Worm (Caenorhabditis elegans): ENCODE measurements around the gene K07H8.2.

Gene K07H8.2

ce11 chrIV:8333554-8333953 is 42.2 kb downstream of the K07H8.2 start:
- TF ChIP-seq aly-2 (tag; optimal IDR thresholded peaks at IDR 0.05), result no peak
- TF ChIP-seq nhr-6 (tag; optimal IDR thresholded peaks at IDR 0.05), result no peak
- no peak for TF ChIP-seq lin-39 (tag; optimal IDR thresholded peaks at IDR 0.05)
- no peak for TF ChIP-seq unc-55 (GFP tag; optimal IDR thresholded peaks at IDR 0.05)
- no peak for TF ChIP-seq lsy-2 (tag; optimal IDR thresholded peaks at IDR 0.05)
- no peak for TF ChIP-seq mdl-1 (tag; optimal IDR thresholded peaks at IDR 0.05)
- TF ChIP-seq nhr-12 (tag; optimal IDR thresholded peaks at IDR 0.05), result no peak
- TF ChIP-seq lin-11 (tag; optimal IDR thresholded peaks at IDR 0.05), result no peak
- no peak for TF ChIP-seq alr-1 (tag; optimal IDR thresholded peaks at IDR 0.05)
- TF ChIP-seq sem-4 (tag; optimal IDR thresholded peaks at IDR 0.05), result no peak
- no peak for TF ChIP-seq crh-2 (tag; optimal IDR thresholded peaks at IDR 0.05)
- no peak for TF ChIP-seq nhr-25 (tag; optimal IDR thresholded peaks at IDR 0.05)
- TF ChIP-seq ztf-11 (tag; optimal IDR thresholded peaks at IDR 0.05), result no peak
- no peak for TF ChIP-seq nhr-23 (tag; optimal IDR thresholded peaks at IDR 0.05)
- TF ChIP-seq peb-1 (tag; optimal IDR thresholded peaks at IDR 0.05), result no peak
- TF ChIP-seq unc-39 (tag; optimal IDR thresholded peaks at IDR 0.05), result no peak
- no peak for TF ChIP-seq lin-13 (GFP tag; optimal IDR thresholded peaks at IDR 0.05)
- no peak for TF ChIP-seq skn-1 (tag; optimal IDR thresholded peaks at IDR 0.05)

ce11 chrIV:8333954-8333987 is 42.4 kb downstream of the K07H8.2 start, which contains the start of gene his-31:
Gene his-31, minus strand, starts transcription at chrIV:8333983.
- no peak for TF ChIP-seq ztf-4 (tag; optimal IDR thresholded peaks at IDR 0.05)
- TF ChIP-seq blmp-1 (tag; optimal IDR thresholded peaks at IDR 0.05; ENCODE audit: insufficient read depth), result no peak
- no peak for TF ChIP-seq ztf-11 (tag; optimal IDR thresholded peaks at IDR 0.05)
- TF ChIP-seq egl-27 (tag; optimal IDR thresholded peaks at IDR 0.05), result no peak
- TF ChIP-seq nhr-129 (tag; optimal IDR thresholded peaks at IDR 0.05), result no peak
- no peak for TF ChIP-seq C34F6.9 (tag; optimal IDR thresholded peaks at IDR 0.05)
- no peak for TF ChIP-seq ztf-1 (GFP tag; conservative IDR thresholded peaks at IDR 0.05)
- no peak for TF ChIP-seq mbf-1 (tag; optimal IDR thresholded peaks at IDR 0.05)
- no peak for TF ChIP-seq nhr-6 (tag; optimal IDR thresholded peaks at IDR 0.05)
- TF ChIP-seq lin-11 (tag; optimal IDR thresholded peaks at IDR 0.05), result no peak
- TF ChIP-seq elt-1 (tag; optimal IDR thresholded peaks at IDR 0.05), result no peak
- no peak for TF ChIP-seq nhr-25 (tag; optimal IDR thresholded peaks at IDR 0.05)
- TF ChIP-seq nhr-10 (tag; optimal IDR thresholded peaks at IDR 0.05), result no peak
- no peak for TF ChIP-seq mdl-1 (tag; optimal IDR thresholded peaks at IDR 0.05)
- TF ChIP-seq mab-5 (tag; optimal IDR thresholded peaks at IDR 0.05), result no peak
- TF ChIP-seq elt-3 (tag; optimal IDR thresholded peaks at IDR 0.05), result no peak
- TF ChIP-seq crh-2 (tag; optimal IDR thresholded peaks at IDR 0.05), result no peak
- no peak for TF ChIP-seq sem-4 (tag; optimal IDR thresholded peaks at IDR 0.05)

ce11 chrIV:8333988-8334863 is 42.9 kb downstream of the K07H8.2 start, which contains the start of gene his-32:
Gene his-32, plus strand, starts transcription at chrIV:8334305.
- TF ChIP-seq elt-3 (tag; optimal IDR thresholded peaks at IDR 0.05) (no peak), nhr-10 (tag; optimal IDR thresholded peaks at IDR 0.05) (no peak), skn-1 (tag; optimal IDR thresholded peaks at IDR 0.05) (no peak), ztf-11 (tag; optimal IDR thresholded peaks at IDR 0.05) (no peak), lsy-2 (tag; optimal IDR thresholded peaks at IDR 0.05) (no peak), unc-55 (GFP tag; optimal IDR thresholded peaks at IDR 0.05) (no peak), peb-1 (tag; optimal IDR thresholded peaks at IDR 0.05) (no peak), lin-39 (tag; optimal IDR thresholded peaks at IDR 0.05) (no peak), ztf-1 (GFP tag; conservative IDR thresholded peaks at IDR 0.05) (no peak), nhr-23 (tag; optimal IDR thresholded peaks at IDR 0.05) (no peak), nhr-237 (tag; optimal IDR thresholded peaks at IDR 0.05) (no peak), mbf-1 (tag; optimal IDR thresholded peaks at IDR 0.05) (no peak), fos-1 (tag; optimal IDR thresholded peaks at IDR 0.05) (peak; percentile 21), snpc-4 (tag; optimal IDR thresholded peaks at IDR 0.05) (no peak), nhr-11 (tag; optimal IDR thresholded peaks at IDR 0.05) (no peak), ZK546.5 (tag; optimal IDR thresholded peaks at IDR 0.05) (no peak), R02D3.7 (tag; optimal IDR thresholded peaks at IDR 0.05) (no peak), nhr-21 (tag; optimal IDR thresholded peaks at IDR 0.05) (peak; percentile 37), mdl-1 (tag; optimal IDR thresholded peaks at IDR 0.05) (no peak), nhr-12 (tag; optimal IDR thresholded peaks at IDR 0.05) (no peak), unc-39 (tag; optimal IDR thresholded peaks at IDR 0.05) (no peak), sma-3 (GFP tag; optimal IDR thresholded peaks at IDR 0.05) (peak; percentile 55), zag-1 (tag; optimal IDR thresholded peaks at IDR 0.05) (no peak), ama-1 (optimal IDR thresholded peaks at IDR 0.05) (no peak), blmp-1 (tag; optimal IDR thresholded peaks at IDR 0.05; ENCODE audit: insufficient read depth) (no peak), ceh-16 (tag; optimal IDR thresholded peaks at IDR 0.05) (peak; percentile 97), sma-9 (GFP tag; optimal IDR thresholded peaks at IDR 0.05) (peak; percentile 5), sma-9 (tag; optimal IDR thresholded peaks at IDR 0.05) (no peak), nhr-25 (tag; optimal IDR thresholded peaks at IDR 0.05) (peak; percentile 95), lin-11 (tag; optimal IDR thresholded peaks at IDR 0.05) (no peak), Y55F3AM.14 (GFP tag; optimal IDR thresholded peaks at IDR 0.05) (no peak), F13H6.1 (tag; optimal IDR thresholded peaks at IDR 0.05) (no peak), lin-13 (GFP tag; optimal IDR thresholded peaks at IDR 0.05) (peak; percentile 67), mab-5 (tag; optimal IDR thresholded peaks at IDR 0.05) (peak; percentile 66), nhr-6 (tag; optimal IDR thresholded peaks at IDR 0.05) (peak; percentile 80), sem-4 (tag; optimal IDR thresholded peaks at IDR 0.05) (peak; percentile 75), dmd-4 (tag; optimal IDR thresholded peaks at IDR 0.05) (no peak), unc-62 (GFP tag; optimal IDR thresholded peaks at IDR 0.05) (no peak), ztf-4 (tag; optimal IDR thresholded peaks at IDR 0.05) (no peak), alr-1 (tag; optimal IDR thresholded peaks at IDR 0.05) (no peak), gmeb-1 (tag; optimal IDR thresholded peaks at IDR 0.05) (no peak)
